Fruit fly (Drosophila melanogaster) ovary, adult (tissue): ENCODE results near the gene CG11584.

Source experiments
- CG17801 ChIP-seq: fragments of 200-800 bp; optimal IDR thresholded peaks from 2 replicates; lab custom pipeline; 2019; ENCODE audit warnings: missing biosample characterization, mild to moderate bottlenecking, missing genetic modification characterization, moderate library complexity; ENCODE audit not compliant: partially characterized antibody

CG11584 gene

DNA sequence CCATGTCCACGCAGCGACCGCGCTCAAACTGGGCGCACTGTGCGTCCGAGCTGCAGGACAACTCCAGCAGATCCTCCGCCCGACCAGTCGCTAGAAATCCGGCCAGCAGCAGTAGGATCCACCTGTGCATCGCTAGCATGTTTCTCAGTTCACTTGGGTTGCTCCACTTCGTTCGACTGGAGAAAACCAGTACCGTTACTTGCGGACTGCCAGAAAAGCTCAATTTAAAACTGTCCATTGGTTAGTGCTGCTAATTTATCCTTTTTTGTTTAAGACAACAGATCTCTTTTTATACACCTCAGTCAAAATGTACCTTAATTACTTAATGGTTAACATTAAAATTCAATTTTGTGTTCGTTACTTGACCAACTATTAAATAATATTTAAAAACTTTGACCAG lies 44.8 kb downstream of the CG11584 start, which contains the start of gene CG11674:
CG11674 (minus strand) TSS at position 215 of the 400 bp plus-strand sequence.
- no peak for TF ChIP-seq CG17801

DNA sequence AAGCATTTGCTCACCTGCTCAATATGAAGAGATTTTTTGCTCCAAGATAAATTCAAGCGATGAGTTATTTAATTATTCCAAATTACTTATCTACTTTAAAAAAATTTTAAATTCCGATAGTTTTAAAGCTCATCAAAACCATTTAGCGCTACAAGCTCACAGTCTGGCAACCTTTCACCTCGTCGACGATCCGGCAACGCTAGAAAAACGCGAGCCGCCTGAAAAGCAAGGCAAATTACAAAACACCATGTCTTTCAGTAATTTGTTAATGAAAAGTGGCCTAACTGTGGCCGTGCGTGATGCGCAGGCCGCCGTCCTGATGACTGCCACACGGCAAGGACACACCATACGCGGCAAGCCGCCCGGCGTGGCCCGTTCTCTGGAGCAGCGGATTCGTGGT lies 45.3 kb downstream of the CG11584 start, which contains the start of gene mRpL38:
mRpL38 (plus strand) TSS at position 197 of the 400 bp plus-strand sequence.
- TF ChIP-seq CG17801: no peak

DNA sequence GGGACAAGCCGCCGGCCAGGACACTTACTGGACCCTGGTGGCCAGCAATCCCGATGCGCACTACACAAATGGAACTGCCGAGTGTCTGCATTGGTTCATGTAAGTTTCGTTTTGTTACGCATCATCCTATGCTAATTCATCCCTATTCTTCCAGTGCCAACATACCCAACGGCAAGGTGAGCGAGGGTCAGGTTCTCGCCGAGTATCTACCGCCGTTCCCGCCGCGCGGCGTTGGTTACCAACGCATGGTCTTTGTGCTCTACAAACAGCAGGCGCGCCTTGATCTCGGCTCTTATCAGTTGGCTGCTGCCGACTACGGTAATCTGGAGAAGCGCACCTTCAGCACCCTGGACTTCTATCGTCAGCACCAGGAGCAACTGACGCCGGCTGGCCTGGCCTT lies 46.2 kb downstream of the CG11584 start:
- TF ChIP-seq CG17801: no peak
